Worm (Caenorhabditis elegans) whole organism, L4 larva: ENCODE results near the gene dylt-3.

Experiments
- ama-1 ChIP-seq: fragments of 150-350 bp; optimal IDR thresholded peaks from 2 replicates; lab custom pipeline; 2014; ENCODE audit warnings: inconsistent platforms, mixed read lengths
- dve-1 ChIP-seq: sonication (generic microtip); optimal IDR thresholded peaks from 2 replicates; lab custom pipeline; 2017; ENCODE audit warnings: antibody characterized with exemption, mild to moderate bottlenecking, missing genetic modification characterization, missing compliant biosample characterization; ENCODE audit not compliant: insufficient read depth
- egl-27 ChIP-seq: sonication (generic microtip); optimal IDR thresholded peaks from 3 replicates; lab custom pipeline; 2017; ENCODE audit warnings: missing biosample characterization, missing genetic modification reagents, missing genetic modification characterization
- fkh-10 ChIP-seq: fragments of 150-350 bp; optimal IDR thresholded peaks from 2 replicates; lab custom pipeline; 2014; ENCODE audit warnings: missing biosample characterization, missing genetic modification reagents, missing genetic modification characterization
- hlh-11 ChIP-seq: fragments of 200-800 bp; sonication (Bioruptor generic); optimal IDR thresholded peaks from 2 replicates; lab custom pipeline; 2018; ENCODE audit warnings: mild to moderate bottlenecking, missing genetic modification characterization, missing compliant biosample characterization
- mxl-2 ChIP-seq: fragments of 200-800 bp; sonication (Bioruptor generic); conservative IDR thresholded peaks from 2 replicates; pipeline ENCODE4 v1.3.6; 2022; ENCODE audit warnings: missing genetic modification reagents, missing genetic modification characterization, missing compliant biosample characterization
- nhr-237 ChIP-seq: sonication (generic microtip); optimal IDR thresholded peaks from 2 replicates; lab custom pipeline; 2017; ENCODE audit warnings: missing biosample characterization, missing genetic modification characterization
- nhr-28 ChIP-seq: fragments of 150-350 bp; optimal IDR thresholded peaks from 2 replicates; lab custom pipeline; 2014; ENCODE audit warnings: missing biosample characterization, missing genetic modification characterization
- nhr-48 ChIP-seq: sonication (generic microtip); optimal IDR thresholded peaks from 2 replicates; lab custom pipeline; 2016; ENCODE audit warnings: mild to moderate bottlenecking, missing genetic modification characterization, missing compliant biosample characterization
- nhr-77 ChIP-seq: fragments of 150-350 bp; optimal IDR thresholded peaks from 2 replicates; lab custom pipeline; 2014; ENCODE audit warnings: missing biosample characterization, missing genetic modification characterization
- saeg-2 ChIP-seq: fragments of 200-800 bp; sonication (Bioruptor generic); IDR thresholded peaks from 2 replicates; pipeline ENCODE4 v1.3.6; 2022; ENCODE audit warnings: missing genetic modification reagents, missing genetic modification characterization, missing compliant biosample characterization
- unc-39 ChIP-seq: sonication (generic microtip); optimal IDR thresholded peaks from 2 replicates; lab custom pipeline; 2017; ENCODE audit warnings: missing biosample characterization, missing genetic modification characterization
- zag-1 ChIP-seq: fragments of 150-350 bp; optimal IDR thresholded peaks from 2 replicates; lab custom pipeline; 2014; ENCODE audit warnings: missing biosample characterization, missing genetic modification characterization
- zip-2 ChIP-seq: fragments of 150-350 bp; optimal IDR thresholded peaks from 2 replicates; lab custom pipeline; 2014; ENCODE audit warnings: missing biosample characterization, missing genetic modification characterization

- TF ChIP-seq ama-1 (lab: Kevin White, UChicago) (no peak), egl-27 (tag; lab: Kevin White, UChicago) (no peak), nhr-77 (tag; lab: Kevin White, UChicago) (no peak), nhr-237 (tag; lab: Kevin White, UChicago) (no peak), nhr-28 (tag; lab: Kevin White, UChicago) (no peak), hlh-11 (tag; lab: Kevin White, UChicago) (no peak), zip-2 (tag; lab: Kevin White, UChicago) (no peak), saeg-2 (GFP tag; lab: Robert Waterston, UW) (no peak), fkh-10 (GFP tag; lab: Kevin White, UChicago) (no peak), zag-1 (tag; lab: Kevin White, UChicago) (no peak), nhr-48 (no peak), mxl-2 (GFP tag; lab: Robert Waterston, UW) (no peak), unc-39 (tag; lab: Kevin White, UChicago) (no peak), dve-1 (tag; lab: Kevin White, UChicago) (no peak)
These were observed 17.0 kb downstream of the dylt-3 start, which contains the start of gene qua-1 for ce11 chrII:8198503-8198902.
